Worm (Caenorhabditis elegans) whole organism, early embryonic: ENCODE data around the gene Y75B8A.28.

ENCODE experiments used
- F13C5.2 ChIP-seq: sonication (generic microtip); optimal IDR thresholded peaks from 2 replicates; lab custom pipeline; 2017; ENCODE audit warnings: mild to moderate bottlenecking, missing genetic modification characterization, inconsistent platforms, missing compliant biosample characterization
- aly-1 ChIP-seq: sonication (generic microtip); optimal IDR thresholded peaks from 2 replicates; lab custom pipeline; 2016; ENCODE audit warnings: missing genetic modification characterization, missing compliant biosample characterization
- ama-1 ChIP-seq: fragments of 150-350 bp; optimal IDR thresholded peaks from 2 replicates; lab custom pipeline; 2014
- ceh-13 ChIP-seq: fragments of 200-800 bp; sonication (Bioruptor generic); optimal IDR thresholded peaks from 2 replicates; lab custom pipeline; 2018; ENCODE audit warnings: mild to moderate bottlenecking, missing genetic modification characterization, missing compliant biosample characterization
- ceh-36 ChIP-seq: sonication (generic microtip); optimal IDR thresholded peaks from 2 replicates; lab custom pipeline; 2016; ENCODE audit warnings: missing genetic modification characterization, inconsistent platforms, missing compliant biosample characterization
- ets-7 ChIP-seq: sonication (generic microtip); optimal IDR thresholded peaks from 2 replicates; lab custom pipeline; 2016; ENCODE audit warnings: missing genotype, missing genetic modification characterization, missing compliant biosample characterization
- flt-1 ChIP-seq: fragments of 200-800 bp; sonication (Bioruptor generic); IDR thresholded peaks from 2 replicates; pipeline ENCODE4 v1.3.6; 2022; ENCODE audit warnings: missing genetic modification characterization, missing compliant biosample characterization
- hmbx-1 ChIP-seq: sonication (generic microtip); optimal IDR thresholded peaks from 2 replicates; lab custom pipeline; 2016; ENCODE audit warnings: mild to moderate bottlenecking, missing genetic modification characterization, missing compliant biosample characterization
- hmg-4 ChIP-seq: fragments of 200-800 bp; sonication (Bioruptor generic); optimal IDR thresholded peaks from 2 replicates; lab custom pipeline; 2018; ENCODE audit warnings: mild to moderate bottlenecking, missing genetic modification characterization, missing compliant biosample characterization
- tbx-11 ChIP-seq: fragments of 200-800 bp; sonication (Bioruptor generic); IDR thresholded peaks from 2 replicates; pipeline ENCODE4 v1.3.6; 2022; ENCODE audit warnings: missing genetic modification characterization, missing compliant biosample characterization
- tbx-37 ChIP-seq: fragments of 200-800 bp; sonication (Bioruptor generic); conservative IDR thresholded peaks from 2 replicates; pipeline ENCODE4 v1.3.6; 2022; ENCODE audit warnings: missing genetic modification reagents, missing genetic modification characterization, missing compliant biosample characterization

- TF ChIP-seq ama-1 (lab: Kevin White, UChicago) = no peak
- no peak for TF ChIP-seq flt-1 (GFP tag; lab: Robert Waterston, UW)
- no peak for TF ChIP-seq ceh-13 (GFP tag; lab: Kevin White, UChicago)
- no peak for TF ChIP-seq F13C5.2
- no peak for TF ChIP-seq tbx-37 (GFP tag; lab: Robert Waterston, UW)
- TF ChIP-seq ceh-36 (tag; lab: Kevin White, UChicago) = no peak
- no peak for TF ChIP-seq hmbx-1
- TF ChIP-seq hmg-4 (GFP tag; lab: Kevin White, UChicago) = no peak
- TF ChIP-seq tbx-11 (GFP tag; lab: Robert Waterston, UW) = no peak
- TF ChIP-seq ets-7 (tag; lab: Kevin White, UChicago) = no peak
- TF ChIP-seq aly-1 (tag; lab: Kevin White, UChicago) = no peak
Observed at ce11 chrIII:12356588-12356987, 37.7 kb downstream of the Y75B8A.28 start.
